Fruit fly (Drosophila melanogaster) whole organism, embryonic: ENCODE measurements around the gene CG6693.

Experiments used
- Bdp1 ChIP-seq: fragments of 200-800 bp; sonication (Bioruptor generic); optimal IDR thresholded peaks from 3 replicates; lab custom pipeline; 2016; ENCODE audit warnings: missing biosample characterization, missing genetic modification characterization
- CG1024 ChIP-seq: fragments of 200-800 bp; sonication (Bioruptor generic); IDR thresholded peaks from 2 replicates; pipeline ENCODE4 v1.3.6; 2022; ENCODE audit warnings: missing biosample characterization, missing genetic modification characterization
- CG11093 ChIP-seq: fragments of 200-800 bp; sonication (Bioruptor generic); IDR thresholded peaks from 3 replicates; pipeline ENCODE4 v1.3.6; 2022; ENCODE audit warnings: missing biosample characterization, missing genetic modification characterization
- CG11247 ChIP-seq: fragments of 200-800 bp; sonication (Bioruptor generic); IDR thresholded peaks from 2 replicates; pipeline ENCODE4 v1.3.6; 2022; ENCODE audit warnings: missing biosample characterization, missing genetic modification characterization
- CG11456 ChIP-seq: fragments of 200-800 bp; sonication (Bioruptor generic); IDR thresholded peaks from 3 replicates; pipeline ENCODE4 v1.3.6; 2022; ENCODE audit warnings: missing biosample characterization, missing genetic modification characterization
- CG12219 ChIP-seq: fragments of 200-800 bp; sonication (Bioruptor generic); optimal IDR thresholded peaks from 3 replicates; lab custom pipeline; 2018; ENCODE audit warnings: missing biosample characterization, mild to moderate bottlenecking, missing genetic modification characterization
- CG13287 ChIP-seq: fragments of 200-800 bp; sonication (Bioruptor generic); IDR thresholded peaks from 2 replicates; pipeline ENCODE4 v1.3.6; 2022; ENCODE audit warnings: missing biosample characterization, missing genetic modification characterization; ENCODE audit not compliant: partially characterized antibody
- CG14667 ChIP-seq: fragments of 200-800 bp; sonication (Bioruptor generic); IDR thresholded peaks from 2 replicates; pipeline ENCODE4 v1.3.6; 2022; ENCODE audit warnings: missing biosample characterization, missing genetic modification characterization
- CG14860 ChIP-seq: fragments of 200-800 bp; sonication (Bioruptor generic); IDR thresholded peaks from 3 replicates; pipeline ENCODE4 v1.3.6; 2022; ENCODE audit warnings: missing biosample characterization, missing genetic modification characterization; ENCODE audit not compliant: partially characterized antibody
- CG14965 ChIP-seq: fragments of 200-800 bp; sonication (Bioruptor generic); optimal IDR thresholded peaks from 2 replicates; lab custom pipeline; 2016; ENCODE audit warnings: missing biosample characterization, missing genetic modification characterization, borderline replicate concordance
- CG15269 ChIP-seq: fragments of 200-800 bp; sonication (Bioruptor generic); optimal IDR thresholded peaks from 2 replicates; lab custom pipeline; 2018; ENCODE audit warnings: missing biosample characterization, mild to moderate bottlenecking, missing genetic modification characterization, moderate library complexity
- CG16815 ChIP-seq: fragments of 200-800 bp; sonication (Bioruptor generic); optimal IDR thresholded peaks from 3 replicates; lab custom pipeline; 2017; ENCODE audit warnings: missing biosample characterization, mild to moderate bottlenecking, missing genetic modification characterization
- CG2202 ChIP-seq: fragments of 200-800 bp; sonication (Bioruptor generic); optimal IDR thresholded peaks from 2 replicates; lab custom pipeline; 2018; ENCODE audit warnings: missing biosample characterization, mild to moderate bottlenecking, missing genetic modification characterization
- CG6272 ChIP-seq: fragments of 200-800 bp; sonication (Bioruptor generic); IDR thresholded peaks from 2 replicates; pipeline ENCODE4 v1.3.6; 2022; ENCODE audit warnings: missing biosample characterization, missing genetic modification characterization
- CG7745 ChIP-seq: fragments of 200-800 bp; sonication (Bioruptor generic); optimal IDR thresholded peaks from 2 replicates; lab custom pipeline; 2018; ENCODE audit warnings: missing biosample characterization, mild to moderate bottlenecking, missing genetic modification characterization, moderate library complexity
- CG8281 ChIP-seq: fragments of 200-800 bp; sonication (Bioruptor generic); optimal IDR thresholded peaks from 2 replicates; lab custom pipeline; 2018; ENCODE audit warnings: missing biosample characterization, mild to moderate bottlenecking, missing genetic modification characterization, moderate library complexity
- CG8388 ChIP-seq: fragments of 200-800 bp; sonication (Bioruptor generic); optimal IDR thresholded peaks from 2 replicates; lab custom pipeline; 2019; ENCODE audit warnings: missing biosample characterization, mild to moderate bottlenecking, missing genetic modification characterization, moderate library complexity
- CG8478 ChIP-seq: fragments of >200 bp; optimal IDR thresholded peaks from 2 replicates; lab custom pipeline; 2018
- CG9817 ChIP-seq: fragments of 200-800 bp; sonication (Bioruptor generic); optimal IDR thresholded peaks from 2 replicates; lab custom pipeline; 2018; ENCODE audit warnings: missing biosample characterization, mild to moderate bottlenecking, missing genetic modification characterization, moderate library complexity
- CG9932 ChIP-seq: fragments of 200-800 bp; sonication (Bioruptor generic); IDR thresholded peaks from 2 replicates; pipeline ENCODE4 v1.3.6; 2022; ENCODE audit warnings: missing biosample characterization, missing genetic modification characterization
- CkIIα-i1 ChIP-seq: fragments of 200-800 bp; sonication (Bioruptor generic); IDR thresholded peaks from 2 replicates; pipeline ENCODE4 v1.3.6; 2022; ENCODE audit warnings: missing biosample characterization, missing genetic modification characterization
- D19A ChIP-seq: fragments of 200-800 bp; optimal IDR thresholded peaks from 3 replicates; lab custom pipeline; 2019; ENCODE audit warnings: missing biosample characterization, mild to moderate bottlenecking, missing genetic modification characterization, moderate library complexity
- Drgx ChIP-seq: fragments of 200-800 bp; sonication (Bioruptor generic); IDR thresholded peaks from 2 replicates; pipeline ENCODE4 v1.3.6; 2022; ENCODE audit warnings: missing biosample characterization, missing genetic modification characterization
- Elba2 ChIP-seq: fragments of 200-800 bp; sonication (Bioruptor generic); optimal IDR thresholded peaks from 3 replicates; lab custom pipeline; 2016; ENCODE audit warnings: missing biosample characterization, missing genetic modification characterization
- Fer3 ChIP-seq: fragments of 200-800 bp; sonication (Bioruptor generic); optimal IDR thresholded peaks from 2 replicates; lab custom pipeline; 2018; ENCODE audit warnings: missing biosample characterization, mild to moderate bottlenecking, missing genetic modification characterization, moderate library complexity
- Hr51 ChIP-seq, 2 experiments: fragments of 200-800 bp; sonication (Bioruptor generic); optimal IDR thresholded peaks; 2 replicates in 1 of 2; 3 replicates in 1 of 2; lab custom pipeline; 2016 to 2018; ENCODE audit warnings: missing biosample characterization in 2 of 2, missing genetic modification characterization in 2 of 2, mild to moderate bottlenecking in 1 of 2, moderate library complexity in 1 of 2
- Hsf ChIP-seq: fragments of 200-800 bp; sonication (Bioruptor generic); optimal IDR thresholded peaks from 3 replicates; lab custom pipeline; 2016; ENCODE audit warnings: missing biosample characterization, missing genetic modification characterization
- NfI ChIP-seq: fragments of 200-800 bp; sonication (Bioruptor generic); optimal IDR thresholded peaks from 3 replicates; lab custom pipeline; 2018; ENCODE audit warnings: missing biosample characterization, mild to moderate bottlenecking, missing genetic modification characterization, moderate library complexity
- Usf ChIP-seq: fragments of 200-800 bp; sonication (Bioruptor generic); optimal IDR thresholded peaks from 2 replicates; lab custom pipeline; 2017; ENCODE audit warnings: missing genotype, missing biosample characterization, missing genetic modification characterization
- Vsx1 ChIP-seq: fragments of 200-800 bp; sonication (Bioruptor generic); optimal IDR thresholded peaks from 2 replicates; lab custom pipeline; 2017; ENCODE audit warnings: missing biosample characterization, mild to moderate bottlenecking, missing genetic modification characterization, missing genetic modification reagents
- abd-A ChIP-seq: fragments of 200-800 bp; sonication (Bioruptor generic); optimal IDR thresholded peaks from 3 replicates; lab custom pipeline; 2019; ENCODE audit warnings: missing biosample characterization, mild to moderate bottlenecking, missing genetic modification characterization, moderate library complexity
- amos ChIP-seq: fragments of 200-800 bp; sonication (Bioruptor generic); IDR thresholded peaks from 2 replicates; pipeline ENCODE4 v1.3.6; 2022; ENCODE audit warnings: missing biosample characterization, missing genetic modification characterization; ENCODE audit not compliant: partially characterized antibody
- ap ChIP-seq: fragments of 200-800 bp; sonication (Bioruptor generic); IDR thresholded peaks from 2 replicates; pipeline ENCODE4 v1.3.6; 2022; ENCODE audit warnings: missing biosample characterization, missing genetic modification characterization
- br ChIP-seq: fragments of >200 bp; optimal IDR thresholded peaks from 2 replicates; lab custom pipeline; 2017
- crol ChIP-seq: fragments of 200-800 bp; sonication (Bioruptor generic); IDR thresholded peaks from 2 replicates; pipeline ENCODE4 v1.3.6; 2022; ENCODE audit warnings: missing biosample characterization, missing genetic modification characterization
- crp ChIP-seq, 2 experiments: fragments of 200-800 bp; sonication (Bioruptor generic); optimal IDR thresholded peaks; 2 replicates in 1 of 2; 3 replicates in 1 of 2; lab custom pipeline; 2017; ENCODE audit warnings: missing biosample characterization in 2 of 2, missing genetic modification characterization in 2 of 2, mild to moderate bottlenecking in 1 of 2, moderate library complexity in 1 of 2
- dysf ChIP-seq: fragments of 200-800 bp; sonication (Bioruptor generic); IDR thresholded peaks from 3 replicates; pipeline ENCODE4 v1.3.6; 2022; ENCODE audit warnings: missing biosample characterization, missing genetic modification characterization
- esg ChIP-seq: fragments of 200-800 bp; sonication (Bioruptor generic); conservative IDR thresholded peaks from 2 replicates; pipeline ENCODE4 v1.3.6; 2022; ENCODE audit warnings: missing biosample characterization, missing genetic modification characterization
- gem ChIP-seq: fragments of 200-800 bp; sonication (Bioruptor generic); optimal IDR thresholded peaks from 2 replicates; lab custom pipeline; 2019; ENCODE audit warnings: missing biosample characterization, mild to moderate bottlenecking, missing genetic modification characterization, moderate library complexity
- gfzf ChIP-seq: fragments of 200-800 bp; sonication (Bioruptor generic); optimal IDR thresholded peaks from 2 replicates; lab custom pipeline; 2016; ENCODE audit warnings: missing biosample characterization, mild to moderate bottlenecking, missing genetic modification characterization, moderate library complexity
- grn ChIP-seq: fragments of 200-800 bp; sonication (Bioruptor generic); optimal IDR thresholded peaks from 3 replicates; lab custom pipeline; 2017; ENCODE audit warnings: missing biosample characterization, missing genetic modification characterization
- gro ChIP-seq: fragments of 200-800 bp; sonication (Bioruptor generic); optimal IDR thresholded peaks from 2 replicates; lab custom pipeline; 2016; ENCODE audit warnings: missing biosample characterization, missing genetic modification characterization
- jigr1 ChIP-seq: fragments of 200-800 bp; sonication (Bioruptor generic); IDR thresholded peaks from 3 replicates; pipeline ENCODE4 v1.3.6; 2022; ENCODE audit warnings: missing biosample characterization, missing genetic modification characterization
- otp ChIP-seq: fragments of 200-800 bp; sonication (Bioruptor generic); IDR thresholded peaks from 3 replicates; pipeline ENCODE4, ENCODE4 v1.3.6; 2022; ENCODE audit warnings: missing biosample characterization, missing genetic modification characterization
- p53 ChIP-seq: fragments of 200-800 bp; sonication (Bioruptor generic); optimal IDR thresholded peaks from 2 replicates; lab custom pipeline; 2016; ENCODE audit warnings: missing biosample characterization, missing genetic modification characterization
- phol ChIP-seq: fragments of 200-800 bp; sonication (Bioruptor generic); optimal IDR thresholded peaks from 3 replicates; lab custom pipeline; 2018; ENCODE audit warnings: missing biosample characterization, mild to moderate bottlenecking, missing genetic modification characterization, moderate library complexity
- pita ChIP-seq: fragments of 200-800 bp; sonication (Bioruptor generic); optimal IDR thresholded peaks from 2 replicates; lab custom pipeline; 2017; ENCODE audit warnings: missing biosample characterization, mild to moderate bottlenecking, missing genetic modification characterization
- prd ChIP-seq, 3 experiments: fragments of >200 bp in 2 of 3; fragments of 200-800 bp in 1 of 3; sonication (Bioruptor generic) in 1 of 3; optimal IDR thresholded peaks in 2 of 3; IDR thresholded peaks in 1 of 3; 2 replicates in 2 of 3; 3 replicates in 1 of 3; pipeline versions ENCODE4 v1.3.6 to Lab custom; 2017 to 2022; ENCODE audit warnings: missing biosample characterization in 1 of 3, missing genetic modification characterization in 1 of 3
- psq ChIP-seq: fragments of 200-800 bp; sonication (Bioruptor generic); optimal IDR thresholded peaks from 2 replicates; lab custom pipeline; 2017; ENCODE audit warnings: missing biosample characterization, missing genetic modification characterization
- pzg ChIP-seq: fragments of 200-800 bp; sonication (Bioruptor generic); optimal IDR thresholded peaks from 3 replicates; lab custom pipeline; 2018; ENCODE audit warnings: missing biosample characterization, mild to moderate bottlenecking, missing genetic modification characterization, moderate library complexity
- ttk ChIP-seq: fragments of 200-800 bp; sonication (Bioruptor generic); IDR thresholded peaks from 2 replicates; pipeline ENCODE4 v2.1.2; 2022; ENCODE audit warnings: missing biosample characterization, missing genetic modification characterization

Gene CG6693

dm6 chr3R:11214449-11214950 is 6.9 kb downstream of the CG6693 start, which contains the start of gene ZnT86D (continued):
- TF ChIP-seq Fer3 (tag; lab: Kevin White, UChicago) = peak; percentile 70
- TF ChIP-seq p53 (GFP tag; lab: Kevin White, UChicago) = no peak
- TF ChIP-seq CG16815 = peak; percentile 49
- no peak for TF ChIP-seq grn (GFP tag; lab: Kevin White, UChicago)
- TF ChIP-seq Drgx (GFP tag; lab: Robert Waterston, UW) = no peak
- TF ChIP-seq crol (GFP tag; lab: Robert Waterston, UW) = peak; percentile 71
- TF ChIP-seq br (lab: Kevin White, UChicago) = no peak
- peak; percentile 64 for TF ChIP-seq CG9817
- no peak for TF ChIP-seq jigr1
- TF ChIP-seq gro (GFP tag; lab: Kevin White, UChicago) = no peak
- TF ChIP-seq ttk = no peak
- TF ChIP-seq gem = peak; percentile 78
- peak; percentile 75 for TF ChIP-seq Elba2 (GFP tag; lab: Kevin White, UChicago)
- TF ChIP-seq CG11456 (GFP tag; lab: Robert Waterston, UW) = no peak
- TF ChIP-seq pzg = peak; percentile 64
- TF ChIP-seq Vsx1 (GFP tag; lab: Kevin White, UChicago) = peak; percentile 29
- no peak for TF ChIP-seq CG11093 (GFP tag; lab: Robert Waterston, UW)
- peak; percentile 13 for TF ChIP-seq gfzf
- no peak for TF ChIP-seq CG6272 (GFP tag; lab: Robert Waterston, UW)
- TF ChIP-seq D19A (tag; lab: Kevin White, UChicago) = peak; percentile 60
- TF ChIP-seq CG9932 (GFP tag; lab: Robert Waterston, UW) = peak; percentile 77
- no peak for TF ChIP-seq prd (optimal IDR thresholded peaks at IDR 0.05; lab: Kevin White, UChicago)
- peak; percentile 69 for TF ChIP-seq prd (GFP tag; IDR thresholded peaks at IDR 0.05; lab: Robert Waterston, UW)
- TF ChIP-seq CkIIα-i1 (GFP tag; lab: Robert Waterston, UW) = no peak
- TF ChIP-seq Hsf (GFP tag; lab: Kevin White, UChicago) = peak; percentile 60
- no peak for TF ChIP-seq esg
- no peak for TF ChIP-seq CG14965 (GFP tag; lab: Kevin White, UChicago)
- TF ChIP-seq psq (GFP tag; lab: Kevin White, UChicago) = no peak
- no peak for TF ChIP-seq abd-A
- TF ChIP-seq pita (GFP tag; lab: Kevin White, UChicago) = no peak
- peak; percentile 72 for TF ChIP-seq CG15269 (tag; lab: Kevin White, UChicago)
- no peak for TF ChIP-seq CG2202 (tag; lab: Kevin White, UChicago)
- peak in 1 of 2 experiments; percentile 20 for TF ChIP-seq crp (GFP tag; optimal IDR thresholded peaks at IDR 0.05; lab: Kevin White, UChicago)
- no peak; the same call in 1 of the 2 replicates for TF ChIP-seq amos
- no peak for TF ChIP-seq CG11247 (GFP tag; lab: Robert Waterston, UW)
- TF ChIP-seq CG8388 (GFP tag; lab: Kevin White, UChicago) = peak; percentile 39
- no peak for TF ChIP-seq CG13287 (GFP tag; lab: Robert Waterston, UW)
- TF ChIP-seq CG14667 (GFP tag; lab: Robert Waterston, UW) = no peak
- TF ChIP-seq CG8281 (tag; lab: Kevin White, UChicago) = peak; percentile 33
- TF ChIP-seq otp (GFP tag; lab: Robert Waterston, UW) = no peak
- TF ChIP-seq CG8478 (lab: Kevin White, UChicago) = no peak
- no peak for TF ChIP-seq Usf (GFP tag; lab: Kevin White, UChicago)
- no peak for TF ChIP-seq Bdp1 (GFP tag; lab: Kevin White, UChicago)
- TF ChIP-seq phol (tag; lab: Kevin White, UChicago) = peak; percentile 87
- TF ChIP-seq Hr51 (GFP tag; optimal IDR thresholded peaks at IDR 0.05; lab: Kevin White, UChicago) = peak; percentile 34 to 62
- TF ChIP-seq CG7745 (tag; lab: Kevin White, UChicago) = no peak
- no peak for TF ChIP-seq CG1024 (GFP tag; lab: Robert Waterston, UW)
- TF ChIP-seq dysf (GFP tag; lab: Robert Waterston, UW) = peak; percentile 63; the same call in 2 of the 3 replicates
- no peak for TF ChIP-seq CG14860 (GFP tag; lab: Robert Waterston, UW)
- peak; percentile 67 for TF ChIP-seq NfI (GFP tag; lab: Kevin White, UChicago)
- no peak for TF ChIP-seq CG12219 (GFP tag; lab: Kevin White, UChicago)
- TF ChIP-seq ap = no peak
